Worm (Caenorhabditis elegans) whole organism, L4 larva: ENCODE data around the gene exc-5.

Source experiments
- aly-2 ChIP-seq: sonication (generic microtip); optimal IDR thresholded peaks from 2 replicates; lab custom pipeline; 2018; ENCODE audit warnings: missing biosample characterization, missing genetic modification characterization
- ama-1 ChIP-seq: fragments of 150-350 bp; optimal IDR thresholded peaks from 2 replicates; lab custom pipeline; 2014; ENCODE audit warnings: inconsistent platforms, mixed read lengths
- ceh-28 ChIP-seq: fragments of 150-350 bp; optimal IDR thresholded peaks from 2 replicates; lab custom pipeline; 2014; ENCODE audit warnings: missing biosample characterization, missing genetic modification reagents, missing genetic modification characterization
- fkh-10 ChIP-seq: fragments of 150-350 bp; optimal IDR thresholded peaks from 2 replicates; lab custom pipeline; 2014; ENCODE audit warnings: missing biosample characterization, missing genetic modification reagents, missing genetic modification characterization
- hmg-1.1 ChIP-seq: fragments of 200-800 bp; sonication (Bioruptor generic); IDR thresholded peaks from 2 replicates; pipeline ENCODE4 v1.3.6; 2022; ENCODE audit warnings: missing genetic modification reagents, missing genetic modification characterization, missing compliant biosample characterization
- nhr-10 ChIP-seq: fragments of 150-350 bp; optimal IDR thresholded peaks from 2 replicates; lab custom pipeline; 2014; ENCODE audit warnings: missing biosample characterization, missing genetic modification characterization
- unc-62 ChIP-seq, 3 experiments: fragments of 150-350 bp in 1 of 3; sonication (generic microtip); optimal IDR thresholded peaks in 2 of 3; peaks in 1 of 3; 1 replicate in 1 of 3; 2 replicates in 2 of 3; lab custom pipeline; 2014 to 2017; ENCODE audit warnings: missing biosample characterization in 3 of 3, missing genetic modification characterization in 3 of 3, missing genetic modification reagents in 3 of 3, missing genotype in 1 of 3
- vab-7 ChIP-seq: fragments of 200-800 bp; sonication (Bioruptor generic); IDR thresholded peaks from 2 replicates; pipeline ENCODE4 v1.3.6; 2022; ENCODE audit warnings: missing genetic modification reagents, missing genetic modification characterization, missing compliant biosample characterization
- zag-1 ChIP-seq: fragments of 150-350 bp; optimal IDR thresholded peaks from 2 replicates; lab custom pipeline; 2014; ENCODE audit warnings: missing biosample characterization, missing genetic modification characterization

- TF ChIP-seq aly-2 (no peak), ceh-28 (tag; lab: Kevin White, UChicago) (no peak), zag-1 (no peak), hmg-1.1 (GFP tag; lab: Robert Waterston, UW) (no peak), unc-62 (GFP tag; optimal IDR thresholded peaks at IDR 0.05 in 1 of 2; lab: Kevin White, UChicago) (no peak), unc-62 (tag; optimal IDR thresholded peaks at IDR 0.05; lab: Kevin White, UChicago) (no peak), ama-1 (lab: Kevin White, UChicago) (no peak), nhr-10 (tag; lab: Kevin White, UChicago) (no peak), vab-7 (GFP tag; lab: Robert Waterston, UW) (no peak), fkh-10 (GFP tag; lab: Kevin White, UChicago) (no peak)
Observed at ce11 chrIV:8855963-8856362, 42.5 kb upstream of the exc-5 start, which contains the start of gene T11B7.5.
